Fruit fly (Drosophila melanogaster): ENCODE results near the gene Larp4B.

Gene Larp4B

dm6 chr3L:3178530-3179096 is 46.0 kb upstream of the Larp4B start, which contains the start of the genes MnM and Girdin (continued):
- TF ChIP-seq CG31365 (tag; optimal IDR thresholded peaks at IDR 0.05) (no peak), Antp (GFP tag; optimal IDR thresholded peaks at IDR 0.05) (peak; percentile 82), ranshi (GFP tag; IDR thresholded peaks at IDR 0.05) (peak; percentile 54; the same call in 1 of the 2 replicates), CG9932 (GFP tag; IDR thresholded peaks at IDR 0.05) (peak; percentile 88), gem (tag; optimal IDR thresholded peaks at IDR 0.05) (no peak), CG2129 (GFP tag; IDR thresholded peaks at IDR 0.05; ENCODE audit: partially characterized antibody) (peak; percentile 41), btn (GFP tag; optimal IDR thresholded peaks at IDR 0.05) (peak; percentile 52), Ssrp (tag; optimal IDR thresholded peaks at IDR 0.05) (peak; percentile 46), CG9797 (GFP tag; optimal IDR thresholded peaks at IDR 0.05) (peak; percentile 50), tgo (GFP tag; IDR thresholded peaks at IDR 0.05) (peak; percentile 21; the same call in 1 of the 3 replicates), grau (tag; optimal IDR thresholded peaks at IDR 0.05) (peak; percentile 74), CG4707 (GFP tag; optimal IDR thresholded peaks at IDR 0.05) (no peak), Hr51 (GFP tag; optimal IDR thresholded peaks at IDR 0.05) (peak in 1 of 2 experiments; percentile 74), CG7928 (GFP tag; optimal IDR thresholded peaks at IDR 0.05) (peak; percentile 25), CHES-1-like (GFP tag; optimal IDR thresholded peaks at IDR 0.05) (peak; percentile 86), ap (GFP tag; IDR thresholded peaks at IDR 0.05) (no peak), CG30431 (GFP tag; optimal IDR thresholded peaks at IDR 0.05) (peak; percentile 15), Bdp1 (GFP tag; optimal IDR thresholded peaks at IDR 0.05) (peak; percentile 54), CG5245 (GFP tag; optimal IDR thresholded peaks at IDR 0.05) (peak; percentile 55), fd64A (GFP tag; optimal IDR thresholded peaks at IDR 0.05) (no peak), CG32532 (GFP tag; IDR thresholded peaks at IDR 0.05) (peak; percentile 53; the same call in 1 of the 2 replicates), CG14014 (GFP tag; IDR thresholded peaks at IDR 0.05) (peak; percentile 37; the same call in 1 of the 2 replicates), CG9215 (GFP tag; IDR thresholded peaks at IDR 0.05) (peak; percentile 67), ab (GFP tag; optimal IDR thresholded peaks at IDR 0.05) (peak; percentile 45), CG1529 (GFP tag; optimal IDR thresholded peaks at IDR 0.05) (no peak), gro (GFP tag; optimal IDR thresholded peaks at IDR 0.05) (peak; percentile 63), croc (GFP tag; conservative IDR thresholded peaks at IDR 0.05) (no peak), CG14710 (tag; optimal IDR thresholded peaks at IDR 0.05) (peak; percentile 75), CG11560 (tag; IDR thresholded peaks at IDR 0.05) (peak; percentile 53; the same call in 1 of the 3 replicates), CrebB (tag; optimal IDR thresholded peaks at IDR 0.05) (peak; percentile 12), Sry-δ (GFP tag; optimal IDR thresholded peaks at IDR 0.05) (peak; percentile 100), CG12942 (GFP tag; optimal IDR thresholded peaks at IDR 0.05) (peak; percentile 53), jing (GFP tag; optimal IDR thresholded peaks at IDR 0.05) (no peak), nom (GFP tag; optimal IDR thresholded peaks at IDR 0.05) (no peak), CG8290 (GFP tag; optimal IDR thresholded peaks at IDR 0.05) (peak; percentile 41), CG8290 (tag; optimal IDR thresholded peaks at IDR 0.05) (peak in 1 of 2 experiments; percentile 25), dati (GFP tag; IDR thresholded peaks at IDR 0.05) (no peak), repo (GFP tag; optimal IDR thresholded peaks at IDR 0.05) (peak; percentile 54), org-1 (GFP tag; optimal IDR thresholded peaks at IDR 0.05) (peak; percentile 12), CG2712 (tag; optimal IDR thresholded peaks at IDR 0.05) (peak; percentile 55), CG14965 (GFP tag; optimal IDR thresholded peaks at IDR 0.05; ENCODE audit: borderline replicate concordance) (peak; percentile 38), Ets65A (GFP tag) (peak; percentile 98), Camta (GFP tag; optimal IDR thresholded peaks at IDR 0.05) (peak; percentile 39), CG11247 (GFP tag; IDR thresholded peaks at IDR 0.05) (peak; percentile 34; the same call in 1 of the 2 replicates), cas (GFP tag; IDR thresholded peaks at IDR 0.05) (0 out of 2 replicates have a peak, but pooled peaks have one; percentile 19), CG12104 (GFP tag; optimal IDR thresholded peaks at IDR 0.05) (peak; percentile 41), insv (GFP tag; optimal IDR thresholded peaks at IDR 0.05) (no peak), sens (GFP tag) (peak; percentile 71), Taf1 (GFP tag; IDR thresholded peaks at IDR 0.05) (no peak), luna (GFP tag; optimal IDR thresholded peaks at IDR 0.05) (peak; percentile 3), CG4360 (GFP tag; IDR thresholded peaks at IDR 0.05) (no peak)

Measured in whole organism, embryonic.